Fruit fly (Drosophila melanogaster) whole organism, embryonic: ENCODE results near the gene CG9673.

Source experiments
- Antp ChIP-seq: fragments of 200-800 bp; sonication (Bioruptor generic); optimal IDR thresholded peaks from 3 replicates; lab custom pipeline; 2016; ENCODE audit warnings: missing biosample characterization, missing genetic modification characterization
- Atf6 ChIP-seq: fragments of 200-800 bp; sonication (Bioruptor generic); IDR thresholded peaks from 2 replicates; pipeline ENCODE4 v1.3.6; 2022; ENCODE audit warnings: missing biosample characterization, missing genetic modification characterization
- CG10565 ChIP-seq: fragments of 200-800 bp; sonication (Bioruptor generic); optimal IDR thresholded peaks from 3 replicates; lab custom pipeline; 2016; ENCODE audit warnings: missing biosample characterization, mild to moderate bottlenecking, missing genetic modification characterization
- CG10959 ChIP-seq: fragments of 200-800 bp; sonication (Bioruptor generic); IDR thresholded peaks from 2 replicates; pipeline ENCODE4 v1.3.6; 2022; ENCODE audit warnings: missing biosample characterization, missing genetic modification characterization
- CG11085 ChIP-seq: fragments of 200-800 bp; sonication (Bioruptor generic); IDR thresholded peaks from 2 replicates; pipeline ENCODE4 v1.3.6; 2022; ENCODE audit warnings: missing biosample characterization, missing genetic modification characterization
- CG11093 ChIP-seq: fragments of 200-800 bp; sonication (Bioruptor generic); IDR thresholded peaks from 3 replicates; pipeline ENCODE4 v1.3.6; 2022; ENCODE audit warnings: missing biosample characterization, missing genetic modification characterization
- CG12744 ChIP-seq: fragments of 200-800 bp; sonication (Bioruptor generic); optimal IDR thresholded peaks from 2 replicates; lab custom pipeline; 2016; ENCODE audit warnings: missing biosample characterization, missing genetic modification characterization
- CG14667 ChIP-seq: fragments of 200-800 bp; sonication (Bioruptor generic); IDR thresholded peaks from 2 replicates; pipeline ENCODE4 v1.3.6; 2022; ENCODE audit warnings: missing biosample characterization, missing genetic modification characterization
- CG14965 ChIP-seq: fragments of 200-800 bp; sonication (Bioruptor generic); optimal IDR thresholded peaks from 2 replicates; lab custom pipeline; 2016; ENCODE audit warnings: missing biosample characterization, missing genetic modification characterization, borderline replicate concordance
- CG15011 ChIP-seq: fragments of 200-800 bp; sonication (Bioruptor generic); optimal IDR thresholded peaks from 3 replicates; lab custom pipeline; 2018; ENCODE audit warnings: missing biosample characterization, mild to moderate bottlenecking, missing genetic modification characterization
- CG18599 ChIP-seq: fragments of 200-800 bp; sonication (Bioruptor generic); optimal IDR thresholded peaks from 3 replicates; lab custom pipeline; 2017; ENCODE audit warnings: missing biosample characterization, missing genetic modification characterization, mild to moderate bottlenecking, moderate library complexity, missing genetic modification reagents
- CG2116 ChIP-seq: fragments of 200-800 bp; sonication (Bioruptor generic); optimal IDR thresholded peaks from 3 replicates; lab custom pipeline; 2018; ENCODE audit warnings: missing biosample characterization, mild to moderate bottlenecking, missing genetic modification characterization
- CG2120 ChIP-seq: fragments of 200-800 bp; sonication (Bioruptor generic); optimal IDR thresholded peaks from 3 replicates; lab custom pipeline; 2016; ENCODE audit warnings: missing biosample characterization, missing genetic modification characterization
- CG32532 ChIP-seq: fragments of 200-800 bp; sonication (Bioruptor generic); IDR thresholded peaks from 2 replicates; pipeline ENCODE4 v1.3.6; 2022; ENCODE audit warnings: missing biosample characterization, missing genetic modification characterization
- CG6175 ChIP-seq: fragments of 200-800 bp; sonication (Bioruptor generic); IDR thresholded peaks from 3 replicates; pipeline ENCODE4 v1.3.6; 2022; ENCODE audit warnings: missing biosample characterization, missing genetic modification characterization
- CG7357 ChIP-seq: fragments of 200-800 bp; sonication (Bioruptor generic); IDR thresholded peaks from 3 replicates; pipeline ENCODE4 v1.3.6; 2022; ENCODE audit warnings: missing biosample characterization, missing genetic modification characterization
- CG8388 ChIP-seq: fragments of 200-800 bp; sonication (Bioruptor generic); optimal IDR thresholded peaks from 2 replicates; lab custom pipeline; 2019; ENCODE audit warnings: missing biosample characterization, mild to moderate bottlenecking, missing genetic modification characterization, moderate library complexity
- CG9817 ChIP-seq: fragments of 200-800 bp; sonication (Bioruptor generic); optimal IDR thresholded peaks from 2 replicates; lab custom pipeline; 2018; ENCODE audit warnings: missing biosample characterization, mild to moderate bottlenecking, missing genetic modification characterization, moderate library complexity
- D19B ChIP-seq: fragments of 200-800 bp; sonication (Bioruptor generic); optimal IDR thresholded peaks from 2 replicates; lab custom pipeline; 2017; ENCODE audit warnings: missing biosample characterization, mild to moderate bottlenecking, missing genetic modification characterization
- Dbx ChIP-seq: fragments of 200-800 bp; sonication (Bioruptor generic); IDR thresholded peaks from 3 replicates; pipeline ENCODE4 v1.3.6; 2022; ENCODE audit warnings: missing biosample characterization, missing genetic modification characterization
- Dek ChIP-seq: fragments of 200-800 bp; sonication (Bioruptor generic); optimal IDR thresholded peaks from 3 replicates; lab custom pipeline; 2019; ENCODE audit warnings: missing biosample characterization, mild to moderate bottlenecking, missing genetic modification characterization, moderate library complexity
- Dll ChIP-seq: fragments of 200-800 bp; sonication (Bioruptor generic); IDR thresholded peaks from 4 replicates; pipeline ENCODE4 v1.3.6; 2022; ENCODE audit warnings: missing biosample characterization, missing genetic modification characterization; ENCODE audit not compliant: partially characterized antibody
- Fer1 ChIP-seq: fragments of 200-800 bp; sonication (Bioruptor generic); optimal IDR thresholded peaks from 2 replicates; lab custom pipeline; 2017; ENCODE audit warnings: missing biosample characterization, mild to moderate bottlenecking, missing genetic modification characterization
- Hr51 ChIP-seq, 2 experiments: fragments of 200-800 bp; sonication (Bioruptor generic); optimal IDR thresholded peaks; 2 replicates in 1 of 2; 3 replicates in 1 of 2; lab custom pipeline; 2016 to 2018; ENCODE audit warnings: missing biosample characterization in 2 of 2, missing genetic modification characterization in 2 of 2, mild to moderate bottlenecking in 1 of 2, moderate library complexity in 1 of 2
- Kr ChIP-seq: fragments of 200-800 bp; sonication (Bioruptor generic); optimal IDR thresholded peaks from 2 replicates; lab custom pipeline; 2017; ENCODE audit warnings: missing biosample characterization, mild to moderate bottlenecking, missing genetic modification characterization
- Lhr ChIP-seq: fragments of 200-800 bp; sonication (Bioruptor generic); optimal IDR thresholded peaks from 3 replicates; lab custom pipeline; 2017; ENCODE audit warnings: mild to moderate bottlenecking, missing biosample characterization, missing genetic modification reagents, missing genetic modification characterization
- Nf-YA ChIP-seq: fragments of 200-800 bp; sonication (Bioruptor generic); IDR thresholded peaks from 2 replicates; pipeline ENCODE4 v1.3.6; 2022; ENCODE audit warnings: missing biosample characterization, missing genetic modification characterization
- Scr ChIP-seq: fragments of 200-800 bp; sonication (Bioruptor generic); IDR thresholded peaks from 2 replicates; pipeline ENCODE4 v1.3.6; 2022; ENCODE audit warnings: missing biosample characterization, missing genetic modification characterization; ENCODE audit not compliant: partially characterized antibody
- ase ChIP-seq: fragments of 200-800 bp; sonication (Bioruptor generic); IDR thresholded peaks from 3 replicates; pipeline ENCODE4 v1.3.6; 2022; ENCODE audit warnings: missing biosample characterization, missing genetic modification characterization
- ato ChIP-seq: fragments of 200-800 bp; sonication (Bioruptor generic); IDR thresholded peaks from 2 replicates; pipeline ENCODE4 v1.3.6; 2022; ENCODE audit warnings: missing biosample characterization, missing genetic modification characterization; ENCODE audit not compliant: partially characterized antibody
- bsh ChIP-seq, 2 experiments: fragments of 200-800 bp; sonication (Bioruptor generic); optimal IDR thresholded peaks; 2 replicates each; lab custom pipeline; 2017 to 2018; ENCODE audit warnings: mild to moderate bottlenecking in 2 of 2, missing biosample characterization in 2 of 2, missing genetic modification characterization in 2 of 2, moderate library complexity in 1 of 2
- btn ChIP-seq: fragments of 200-800 bp; sonication (Bioruptor generic); optimal IDR thresholded peaks from 2 replicates; lab custom pipeline; 2016; ENCODE audit warnings: missing biosample characterization, missing genetic modification characterization
- chif ChIP-seq, 2 experiments: fragments of 200-800 bp; sonication (Bioruptor generic); optimal IDR thresholded peaks; 3 replicates each; lab custom pipeline; 2016; ENCODE audit warnings: missing biosample characterization in 2 of 2, missing genetic modification characterization in 2 of 2
- chinmo ChIP-seq: fragments of 200-800 bp; sonication (Bioruptor generic); IDR thresholded peaks from 4 replicates; pipeline ENCODE4 v1.3.6; 2022; ENCODE audit warnings: missing biosample characterization, missing genetic modification characterization; ENCODE audit not compliant: partially characterized antibody
- dan ChIP-seq: fragments of 200-800 bp; sonication (Bioruptor generic); IDR thresholded peaks from 2 replicates; pipeline ENCODE4 v1.3.6; 2022; ENCODE audit warnings: missing biosample characterization, missing genetic modification characterization
- esg ChIP-seq: fragments of 200-800 bp; sonication (Bioruptor generic); conservative IDR thresholded peaks from 2 replicates; pipeline ENCODE4 v1.3.6; 2022; ENCODE audit warnings: missing biosample characterization, missing genetic modification characterization
- ewg ChIP-seq: fragments of 200-800 bp; sonication (Bioruptor generic); optimal IDR thresholded peaks from 3 replicates; lab custom pipeline; 2017; ENCODE audit warnings: mild to moderate bottlenecking, missing biosample characterization, missing genetic modification reagents, missing genetic modification characterization
- gsb-n ChIP-seq: fragments of 200-800 bp; sonication (Bioruptor generic); optimal IDR thresholded peaks from 3 replicates; lab custom pipeline; 2018; ENCODE audit warnings: missing biosample characterization, mild to moderate bottlenecking, missing genetic modification characterization
- lilli ChIP-seq: fragments of 200-800 bp; sonication (Bioruptor generic); optimal IDR thresholded peaks from 3 replicates; lab custom pipeline; 2016; ENCODE audit warnings: missing biosample characterization, missing genetic modification characterization
- lmd ChIP-seq: fragments of 200-800 bp; sonication (Bioruptor generic); IDR thresholded peaks from 2 replicates; pipeline ENCODE4 v1.3.6; 2022; ENCODE audit warnings: missing biosample characterization, missing genetic modification characterization
- mam ChIP-seq: fragments of 200-800 bp; sonication (Bioruptor generic); optimal IDR thresholded peaks from 3 replicates; lab custom pipeline; 2016; ENCODE audit warnings: missing biosample characterization, missing genetic modification characterization
- otp ChIP-seq: fragments of 200-800 bp; sonication (Bioruptor generic); IDR thresholded peaks from 3 replicates; pipeline ENCODE4, ENCODE4 v1.3.6; 2022; ENCODE audit warnings: missing biosample characterization, missing genetic modification characterization
- peb ChIP-seq: fragments of 200-800 bp; sonication (Bioruptor generic); IDR thresholded peaks from 2 replicates; pipeline ENCODE4 v1.3.6; 2022; ENCODE audit warnings: missing biosample characterization, missing genetic modification characterization
- phol ChIP-seq: fragments of 200-800 bp; sonication (Bioruptor generic); optimal IDR thresholded peaks from 3 replicates; lab custom pipeline; 2018; ENCODE audit warnings: missing biosample characterization, mild to moderate bottlenecking, missing genetic modification characterization, moderate library complexity
- tin ChIP-seq: fragments of 200-800 bp; sonication (Bioruptor generic); optimal IDR thresholded peaks from 3 replicates; lab custom pipeline; 2016; ENCODE audit warnings: missing biosample characterization, missing genetic modification characterization
- tna ChIP-seq: fragments of 200-800 bp; sonication (Bioruptor generic); IDR thresholded peaks from 2 replicates; pipeline ENCODE4 v1.3.6; 2022; ENCODE audit warnings: missing biosample characterization, missing genetic modification characterization; ENCODE audit not compliant: partially characterized antibody
- unpg ChIP-seq: fragments of 200-800 bp; sonication (Bioruptor generic); optimal IDR thresholded peaks from 3 replicates; lab custom pipeline; 2018; ENCODE audit warnings: missing biosample characterization, mild to moderate bottlenecking, missing genetic modification characterization, moderate library complexity
- z ChIP-seq: fragments of 200-800 bp; sonication (Bioruptor generic); IDR thresholded peaks from 3 replicates; pipeline ENCODE4 v1.3.6; 2022; ENCODE audit warnings: missing biosample characterization, missing genetic modification characterization

The CG9673 gene

DNA sequence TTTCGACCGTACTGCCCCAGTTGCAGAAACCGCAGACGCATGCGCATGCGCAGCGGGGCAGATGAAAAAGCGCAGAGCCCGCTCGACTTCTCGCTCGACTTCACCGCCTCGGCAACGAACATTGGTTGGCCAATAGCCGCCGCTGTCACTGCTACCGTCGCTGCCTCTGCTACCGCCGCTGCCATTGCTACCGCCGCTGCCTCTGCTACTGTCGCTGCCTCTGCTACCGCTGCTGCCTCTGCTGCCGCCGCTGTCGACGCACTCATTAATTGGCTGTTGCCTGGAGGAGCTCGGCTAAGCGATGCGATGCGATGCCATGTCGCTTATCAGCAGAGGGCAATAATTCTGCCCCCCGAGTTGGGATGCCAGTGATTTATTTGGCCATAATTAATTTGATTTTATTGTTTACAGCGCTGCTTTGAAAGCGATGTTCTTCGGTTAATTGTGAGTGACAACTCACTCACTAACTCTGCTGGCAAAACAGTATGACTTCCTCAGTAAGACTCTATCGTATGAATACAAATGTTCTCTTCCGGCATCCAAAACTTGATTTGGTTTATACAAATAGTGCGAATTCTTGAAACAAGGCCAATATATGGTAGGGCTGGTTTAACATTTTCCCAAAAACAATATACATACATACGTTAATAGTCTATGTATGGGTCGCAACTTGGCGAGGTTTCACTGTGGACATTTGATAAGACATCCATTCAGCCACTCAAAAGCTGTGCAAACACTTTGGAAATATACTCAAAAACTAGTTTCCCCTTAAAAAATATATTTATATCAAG lies 32.8 kb downstream of the CG9673 start (continued):
- TF ChIP-seq CG11093 (GFP tag; lab: Robert Waterston, UW): no peak
- no peak for TF ChIP-seq Nf-YA
- no peak for TF ChIP-seq CG10565
- TF ChIP-seq Lhr (GFP tag; lab: Kevin White, UChicago): no peak
- no peak for TF ChIP-seq CG12744 (GFP tag; lab: Kevin White, UChicago)
- TF ChIP-seq lilli (GFP tag; lab: Kevin White, UChicago): no peak
- TF ChIP-seq Dll (GFP tag; lab: Robert Waterston, UW): no peak
- TF ChIP-seq unpg: peak; percentile 21
- peak; percentile 48; the same call in 1 of the 3 replicates for TF ChIP-seq z (GFP tag; lab: Robert Waterston, UW)
- TF ChIP-seq CG6175 (GFP tag; lab: Robert Waterston, UW): 0 out of 3 replicates have a peak, but pooled peaks have one; percentile 17
- TF ChIP-seq Dek: no peak
- TF ChIP-seq Hr51 (GFP tag; optimal IDR thresholded peaks at IDR 0.05; lab: Kevin White, UChicago): peak in 1 of 2 experiments; percentile 49
- TF ChIP-seq CG14965 (GFP tag; lab: Kevin White, UChicago): no peak
- 0 out of 2 replicates have a peak, but pooled peaks have one; percentile 17 for TF ChIP-seq CG14667 (GFP tag; lab: Robert Waterston, UW)
- no peak for TF ChIP-seq CG2116 (GFP tag; lab: Kevin White, UChicago)
- peak; percentile 21 for TF ChIP-seq ewg
- TF ChIP-seq Scr: no peak
- TF ChIP-seq btn (GFP tag; lab: Kevin White, UChicago): no peak
- no peak for TF ChIP-seq gsb-n (tag; lab: Kevin White, UChicago)
- TF ChIP-seq Antp (GFP tag; lab: Kevin White, UChicago): peak; percentile 5
- no peak for TF ChIP-seq tna (GFP tag; lab: Robert Waterston, UW)
- peak; percentile 1 for TF ChIP-seq phol (tag; lab: Kevin White, UChicago)
- TF ChIP-seq CG2120 (GFP tag; lab: Kevin White, UChicago): peak; percentile 72
- TF ChIP-seq CG10959 (GFP tag; lab: Robert Waterston, UW): no peak
- TF ChIP-seq peb (GFP tag; lab: Robert Waterston, UW): no peak
- no peak for TF ChIP-seq CG15011 (GFP tag; lab: Kevin White, UChicago)
- TF ChIP-seq dan: no peak
- no peak for TF ChIP-seq CG8388 (GFP tag; lab: Kevin White, UChicago)
- 0 out of 4 replicates have a peak, but pooled peaks have one; percentile 45 for TF ChIP-seq chinmo (GFP tag; lab: Robert Waterston, UW)
- no peak for TF ChIP-seq D19B (GFP tag; lab: Kevin White, UChicago)
- TF ChIP-seq CG11085: no peak
- TF ChIP-seq esg (GFP tag; lab: Robert Waterston, UW): no peak
- peak; percentile 49; the same call in 1 of the 2 replicates for TF ChIP-seq lmd (GFP tag; lab: Robert Waterston, UW)
- TF ChIP-seq Dbx (GFP tag; lab: Robert Waterston, UW): no peak
- no peak for TF ChIP-seq tin (GFP tag; lab: Kevin White, UChicago)
- TF ChIP-seq CG9817 (tag; lab: Kevin White, UChicago): peak; percentile 22
- peak; percentile 27 for TF ChIP-seq Fer1
- TF ChIP-seq bsh (GFP tag; optimal IDR thresholded peaks at IDR 0.05; lab: Kevin White, UChicago): peak in 1 of 2 experiments; percentile 20
- no peak for TF ChIP-seq mam (GFP tag; lab: Kevin White, UChicago)
- TF ChIP-seq Kr (GFP tag; lab: Kevin White, UChicago): no peak
- TF ChIP-seq ato (GFP tag; lab: Robert Waterston, UW): no peak
- no peak for TF ChIP-seq ase (GFP tag; lab: Robert Waterston, UW)
- no peak for TF ChIP-seq chif (GFP tag; optimal IDR thresholded peaks at IDR 0.05; lab: Kevin White, UChicago)
- peak; percentile 50 for TF ChIP-seq CG18599 (GFP tag; lab: Kevin White, UChicago)
- no peak for TF ChIP-seq CG7357 (GFP tag; lab: Robert Waterston, UW)
- no peak for TF ChIP-seq otp (GFP tag; lab: Robert Waterston, UW)
- peak; percentile 37; the same call in 1 of the 2 replicates for TF ChIP-seq CG32532
- peak; percentile 23; the same call in 1 of the 2 replicates for TF ChIP-seq Atf6 (GFP tag; lab: Robert Waterston, UW)
